Fruit fly (Drosophila melanogaster) whole organism, embryonic: ENCODE measurements around the gene CG15767.

Source experiments
- BtbVII ChIP-seq: fragments of 200-800 bp; sonication (Bioruptor generic); optimal IDR thresholded peaks from 3 replicates; lab custom pipeline; 2017; ENCODE audit warnings: missing biosample characterization, mild to moderate bottlenecking, missing genetic modification characterization
- CG10366 ChIP-seq: fragments of 200-800 bp; sonication (Bioruptor generic); IDR thresholded peaks from 2 replicates; pipeline ENCODE4 v1.3.6; 2022; ENCODE audit warnings: missing biosample characterization, missing genetic modification characterization
- CG10565 ChIP-seq: fragments of 200-800 bp; sonication (Bioruptor generic); optimal IDR thresholded peaks from 3 replicates; lab custom pipeline; 2016; ENCODE audit warnings: missing biosample characterization, mild to moderate bottlenecking, missing genetic modification characterization
- CG11247 ChIP-seq: fragments of 200-800 bp; sonication (Bioruptor generic); IDR thresholded peaks from 2 replicates; pipeline ENCODE4 v1.3.6; 2022; ENCODE audit warnings: missing biosample characterization, missing genetic modification characterization
- CG11723 ChIP-seq: fragments of 200-800 bp; sonication (Bioruptor generic); optimal IDR thresholded peaks from 2 replicates; lab custom pipeline; 2017; ENCODE audit warnings: missing biosample characterization, mild to moderate bottlenecking, missing genetic modification characterization
- CG12299 ChIP-seq: fragments of 200-800 bp; sonication (Bioruptor generic); optimal IDR thresholded peaks from 2 replicates; lab custom pipeline; 2018; ENCODE audit warnings: missing biosample characterization, mild to moderate bottlenecking, missing genetic modification characterization
- CG1603 ChIP-seq: fragments of 200-800 bp; sonication (Bioruptor generic); optimal IDR thresholded peaks from 2 replicates; lab custom pipeline; 2019; ENCODE audit warnings: missing biosample characterization, mild to moderate bottlenecking, missing genetic modification characterization, moderate library complexity
- CG16779 ChIP-seq: fragments of 200-800 bp; sonication (Bioruptor generic); IDR thresholded peaks from 2 replicates; pipeline ENCODE4 v1.3.6; 2022; ENCODE audit warnings: missing biosample characterization, missing genetic modification characterization
- CG16813 ChIP-seq: fragments of 200-800 bp; sonication (Bioruptor generic); IDR thresholded peaks from 3 replicates; pipeline ENCODE4 v1.3.6; 2022; ENCODE audit warnings: missing biosample characterization, missing genetic modification characterization; ENCODE audit not compliant: partially characterized antibody
- CG17186 ChIP-seq: fragments of 200-800 bp; sonication (Bioruptor generic); optimal IDR thresholded peaks from 3 replicates; lab custom pipeline; 2017; ENCODE audit warnings: missing biosample characterization, missing genetic modification reagents, missing genetic modification characterization
- CG17612 ChIP-seq: fragments of 200-800 bp; sonication (Bioruptor generic); IDR thresholded peaks from 2 replicates; pipeline ENCODE4 v1.3.6; 2022; ENCODE audit warnings: missing biosample characterization, missing genetic modification characterization
- CG18262 ChIP-seq: fragments of 200-800 bp; optimal IDR thresholded peaks from 3 replicates; lab custom pipeline; 2019; ENCODE audit warnings: missing biosample characterization, mild to moderate bottlenecking, missing genetic modification characterization, moderate library complexity
- CG18619 ChIP-seq: fragments of 200-800 bp; sonication (Bioruptor generic); optimal IDR thresholded peaks from 3 replicates; lab custom pipeline; 2017; ENCODE audit warnings: missing biosample characterization, mild to moderate bottlenecking, missing genetic modification characterization
- CG3065 ChIP-seq: fragments of 200-800 bp; sonication (Bioruptor generic); optimal IDR thresholded peaks from 2 replicates; lab custom pipeline; 2016; ENCODE audit warnings: missing biosample characterization, missing genetic modification characterization
- CG31365 ChIP-seq: fragments of 200-800 bp; sonication (Bioruptor generic); optimal IDR thresholded peaks from 2 replicates; lab custom pipeline; 2018; ENCODE audit warnings: missing biosample characterization, mild to moderate bottlenecking, missing genetic modification characterization
- CG32532 ChIP-seq: fragments of 200-800 bp; sonication (Bioruptor generic); IDR thresholded peaks from 2 replicates; pipeline ENCODE4 v1.3.6; 2022; ENCODE audit warnings: missing biosample characterization, missing genetic modification characterization
- CG4707 ChIP-seq: fragments of 200-800 bp; sonication (Bioruptor generic); optimal IDR thresholded peaks from 2 replicates; lab custom pipeline; 2018; ENCODE audit warnings: missing biosample characterization, mild to moderate bottlenecking, missing genetic modification characterization, moderate library complexity
- CG6175 ChIP-seq: fragments of 200-800 bp; sonication (Bioruptor generic); IDR thresholded peaks from 3 replicates; pipeline ENCODE4 v1.3.6; 2022; ENCODE audit warnings: missing biosample characterization, missing genetic modification characterization
- CG7372 ChIP-seq: fragments of 200-800 bp; sonication (Bioruptor generic); IDR thresholded peaks from 2 replicates; pipeline ENCODE4 v1.3.6; 2022; ENCODE audit warnings: missing biosample characterization, missing genetic modification characterization
- CG8478 ChIP-seq: fragments of >200 bp; optimal IDR thresholded peaks from 2 replicates; lab custom pipeline; 2018
- CG8765 ChIP-seq: fragments of 200-800 bp; sonication (Bioruptor generic); IDR thresholded peaks from 2 replicates; pipeline ENCODE4 v1.3.6; 2022; ENCODE audit warnings: missing biosample characterization, missing genetic modification characterization
- Dip3 ChIP-seq: fragments of 200-800 bp; sonication (Bioruptor generic); optimal IDR thresholded peaks from 3 replicates; lab custom pipeline; 2016; ENCODE audit warnings: missing biosample characterization, missing genetic modification characterization
- Dref ChIP-seq: fragments of 200-800 bp; sonication (Bioruptor generic); IDR thresholded peaks from 2 replicates; pipeline ENCODE4 v1.3.6; 2022; ENCODE audit warnings: missing biosample characterization, missing genetic modification characterization
- Elba2 ChIP-seq: fragments of 200-800 bp; sonication (Bioruptor generic); optimal IDR thresholded peaks from 3 replicates; lab custom pipeline; 2016; ENCODE audit warnings: missing biosample characterization, missing genetic modification characterization
- HmgD ChIP-seq: fragments of 200-800 bp; sonication (Bioruptor generic); optimal IDR thresholded peaks from 3 replicates; lab custom pipeline; 2016; ENCODE audit warnings: missing biosample characterization, missing genetic modification characterization
- Oaz ChIP-seq: fragments of 200-800 bp; sonication (Bioruptor generic); IDR thresholded peaks from 2 replicates; pipeline ENCODE4 v1.3.6; 2022; ENCODE audit warnings: missing biosample characterization, missing genetic modification characterization
- Pdp1 ChIP-seq, 2 experiments: fragments of 200-800 bp; sonication (Bioruptor generic); optimal IDR thresholded peaks; 3 replicates each; lab custom pipeline; 2016; ENCODE audit warnings: missing biosample characterization in 2 of 2, missing genetic modification characterization in 2 of 2, mild to moderate bottlenecking in 1 of 2, moderate library complexity in 1 of 2
- Rx ChIP-seq: fragments of 200-800 bp; sonication (Bioruptor generic); IDR thresholded peaks from 2 replicates; pipeline ENCODE4 v1.3.6; 2022; ENCODE audit warnings: missing biosample characterization, missing genetic modification characterization
- Six4 ChIP-seq: fragments of 200-800 bp; sonication (Bioruptor generic); optimal IDR thresholded peaks from 2 replicates; lab custom pipeline; 2016; ENCODE audit warnings: missing biosample characterization, missing genetic modification characterization
- Spps ChIP-seq: fragments of 200-800 bp; sonication (Bioruptor generic); optimal IDR thresholded peaks from 2 replicates; lab custom pipeline; 2018; ENCODE audit warnings: missing biosample characterization, mild to moderate bottlenecking, missing genetic modification characterization
- Stat92E ChIP-seq, 3 experiments: fragments of >200 bp in 2 of 3; fragments of 200-800 bp in 1 of 3; sonication (Bioruptor generic) in 1 of 3; optimal IDR thresholded peaks; 2 replicates each; lab custom pipeline; 2017 to 2019; ENCODE audit warnings: missing biosample characterization in 3 of 3, missing genetic modification characterization in 3 of 3, mild to moderate bottlenecking in 1 of 3, moderate library complexity in 1 of 3
- ac ChIP-seq: fragments of 200-800 bp; sonication (Bioruptor generic); optimal IDR thresholded peaks from 3 replicates; lab custom pipeline; 2017; ENCODE audit warnings: missing biosample characterization, mild to moderate bottlenecking, missing genetic modification characterization
- ara ChIP-seq: fragments of 200-800 bp; sonication (Bioruptor generic); IDR thresholded peaks from 2 replicates; pipeline ENCODE4 v1.3.6; 2022; ENCODE audit warnings: missing biosample characterization, missing genetic modification characterization
- az2 ChIP-seq: fragments of 200-800 bp; sonication (Bioruptor generic); optimal IDR thresholded peaks from 3 replicates; lab custom pipeline; 2016; ENCODE audit warnings: missing biosample characterization, missing genetic modification characterization
- crp ChIP-seq, 2 experiments: fragments of 200-800 bp; sonication (Bioruptor generic); optimal IDR thresholded peaks; 2 replicates in 1 of 2; 3 replicates in 1 of 2; lab custom pipeline; 2017; ENCODE audit warnings: missing biosample characterization in 2 of 2, missing genetic modification characterization in 2 of 2, mild to moderate bottlenecking in 1 of 2, moderate library complexity in 1 of 2
- dmrt11E ChIP-seq: fragments of 200-800 bp; sonication (Bioruptor generic); optimal IDR thresholded peaks from 3 replicates; lab custom pipeline; 2018; ENCODE audit warnings: missing biosample characterization, mild to moderate bottlenecking, missing genetic modification characterization, moderate library complexity
- gce ChIP-seq: fragments of 200-800 bp; sonication (Bioruptor generic); IDR thresholded peaks from 3 replicates; pipeline ENCODE4 v1.3.6; 2022; ENCODE audit warnings: missing biosample characterization, missing genetic modification characterization
- h ChIP-seq: fragments of >200 bp; optimal IDR thresholded peaks from 2 replicates; lab custom pipeline; 2017
- hth ChIP-seq: fragments of >200 bp; optimal IDR thresholded peaks from 2 replicates; lab custom pipeline; 2017; ENCODE audit warnings: inconsistent platforms
- lbe ChIP-seq: fragments of 200-800 bp; sonication (Bioruptor generic); optimal IDR thresholded peaks from 2 replicates; lab custom pipeline; 2016; ENCODE audit warnings: missing biosample characterization, mild to moderate bottlenecking, missing genetic modification characterization
- lmd ChIP-seq: fragments of 200-800 bp; sonication (Bioruptor generic); IDR thresholded peaks from 2 replicates; pipeline ENCODE4 v1.3.6; 2022; ENCODE audit warnings: missing biosample characterization, missing genetic modification characterization
- odd ChIP-seq: fragments of 200-800 bp; sonication (Bioruptor generic); optimal IDR thresholded peaks from 2 replicates; lab custom pipeline; 2017; ENCODE audit warnings: missing biosample characterization, mild to moderate bottlenecking, missing genetic modification characterization
- repo ChIP-seq: fragments of 200-800 bp; sonication (Bioruptor generic); optimal IDR thresholded peaks from 2 replicates; lab custom pipeline; 2016; ENCODE audit warnings: missing biosample characterization, missing genetic modification characterization
- sima ChIP-seq: fragments of 200-800 bp; sonication (Bioruptor generic); optimal IDR thresholded peaks from 2 replicates; lab custom pipeline; 2016; ENCODE audit warnings: missing biosample characterization, missing genetic modification characterization
- sna ChIP-seq: fragments of 200-800 bp; sonication (Bioruptor generic); IDR thresholded peaks from 2 replicates; pipeline ENCODE4 v1.3.6; 2022; ENCODE audit warnings: missing biosample characterization, missing genetic modification characterization; ENCODE audit not compliant: partially characterized antibody
- so ChIP-seq: fragments of 200-800 bp; sonication (Bioruptor generic); IDR thresholded peaks from 3 replicates; pipeline ENCODE4 v1.3.6; 2022; ENCODE audit warnings: missing biosample characterization, missing genetic modification characterization
- tap ChIP-seq: fragments of 200-800 bp; optimal IDR thresholded peaks from 3 replicates; lab custom pipeline; 2019; ENCODE audit warnings: missing biosample characterization, mild to moderate bottlenecking, missing genetic modification characterization, moderate library complexity
- tna ChIP-seq: fragments of 200-800 bp; sonication (Bioruptor generic); IDR thresholded peaks from 2 replicates; pipeline ENCODE4 v1.3.6; 2022; ENCODE audit warnings: missing biosample characterization, missing genetic modification characterization; ENCODE audit not compliant: partially characterized antibody
- trh ChIP-seq: fragments of 200-800 bp; sonication (Bioruptor generic); optimal IDR thresholded peaks from 2 replicates; lab custom pipeline; 2016; ENCODE audit warnings: missing biosample characterization, missing genetic modification characterization
- tup ChIP-seq: fragments of 200-800 bp; sonication (Bioruptor generic); optimal IDR thresholded peaks from 2 replicates; lab custom pipeline; 2016; ENCODE audit warnings: missing biosample characterization, mild to moderate bottlenecking, missing genetic modification characterization, moderate library complexity
- vfl ChIP-seq: fragments of 200-800 bp; sonication (Bioruptor generic); optimal IDR thresholded peaks from 2 replicates; lab custom pipeline; 2016; ENCODE audit warnings: missing biosample characterization, missing genetic modification characterization

Gene CG15767

dm6 chrX:5744992-5745732, 44.1 kb upstream of the CG15767 start (continued):
- TF ChIP-seq CG10565 (GFP tag; lab: Kevin White, UChicago) (no peak), Six4 (no peak), tup (GFP tag; lab: Kevin White, UChicago) (no peak), crp (GFP tag; optimal IDR thresholded peaks at IDR 0.05; lab: Kevin White, UChicago) (no peak), CG3065 (GFP tag; lab: Kevin White, UChicago) (no peak), CG10366 (GFP tag; lab: Robert Waterston, UW) (peak; percentile 10; the same call in 1 of the 2 replicates), gce (GFP tag; lab: Robert Waterston, UW) (no peak), tna (GFP tag; lab: Robert Waterston, UW) (no peak), tap (no peak), vfl (GFP tag; lab: Kevin White, UChicago) (no peak), CG18619 (GFP tag; lab: Kevin White, UChicago) (no peak), Stat92E (GFP tag; optimal IDR thresholded peaks at IDR 0.05; lab: Kevin White, UChicago) (no peak), BtbVII (no peak), CG17612 (no peak), lmd (GFP tag; lab: Robert Waterston, UW) (no peak), CG8478 (lab: Kevin White, UChicago) (no peak), sna (0 out of 2 replicates have a peak, but pooled peaks have one; percentile 43), CG1603 (no peak), Rx (GFP tag; lab: Robert Waterston, UW) (peak; percentile 12; the same call in 1 of the 2 replicates), Dref (peak; percentile 35), ara (GFP tag; lab: Robert Waterston, UW) (no peak), Elba2 (GFP tag; lab: Kevin White, UChicago) (no peak), CG17186 (GFP tag; lab: Kevin White, UChicago) (no peak), CG4707 (no peak), CG16813 (peak; percentile 50; the same call in 1 of the 3 replicates), lbe (GFP tag; lab: Kevin White, UChicago) (no peak), CG32532 (peak; percentile 38), Dip3 (GFP tag; lab: Kevin White, UChicago) (peak; percentile 27), CG7372 (GFP tag; lab: Robert Waterston, UW) (no peak), sima (GFP tag; lab: Kevin White, UChicago) (no peak), dmrt11E (tag; lab: Kevin White, UChicago) (no peak), CG11247 (no peak), CG16779 (GFP tag; lab: Robert Waterston, UW) (0 out of 2 replicates have a peak, but pooled peaks have one; percentile 14), Oaz (GFP tag; lab: Robert Waterston, UW) (no peak), CG11723 (GFP tag; lab: Kevin White, UChicago) (no peak), hth (lab: Kevin White, UChicago) (no peak), CG18262 (tag; lab: Kevin White, UChicago) (peak; percentile 37), h (lab: Kevin White, UChicago) (no peak), HmgD (no peak), Pdp1 (GFP tag; optimal IDR thresholded peaks at IDR 0.05; lab: Kevin White, UChicago) (peak in 1 of 2 experiments; percentile 93), odd (GFP tag; lab: Kevin White, UChicago) (no peak), Spps (tag; lab: Kevin White, UChicago) (no peak), CG6175 (GFP tag; lab: Robert Waterston, UW) (peak; percentile 68), repo (GFP tag; lab: Kevin White, UChicago) (no peak), trh (GFP tag; lab: Kevin White, UChicago) (no peak), ac (GFP tag; lab: Kevin White, UChicago) (no peak), az2 (GFP tag; lab: Kevin White, UChicago) (peak; percentile 17), CG8765 (GFP tag; lab: Robert Waterston, UW) (no peak), so (no peak), CG12299 (no peak), CG31365 (tag; lab: Kevin White, UChicago) (no peak)
